Fruit fly (Drosophila melanogaster): ENCODE data around the gene Tk.

DNA sequence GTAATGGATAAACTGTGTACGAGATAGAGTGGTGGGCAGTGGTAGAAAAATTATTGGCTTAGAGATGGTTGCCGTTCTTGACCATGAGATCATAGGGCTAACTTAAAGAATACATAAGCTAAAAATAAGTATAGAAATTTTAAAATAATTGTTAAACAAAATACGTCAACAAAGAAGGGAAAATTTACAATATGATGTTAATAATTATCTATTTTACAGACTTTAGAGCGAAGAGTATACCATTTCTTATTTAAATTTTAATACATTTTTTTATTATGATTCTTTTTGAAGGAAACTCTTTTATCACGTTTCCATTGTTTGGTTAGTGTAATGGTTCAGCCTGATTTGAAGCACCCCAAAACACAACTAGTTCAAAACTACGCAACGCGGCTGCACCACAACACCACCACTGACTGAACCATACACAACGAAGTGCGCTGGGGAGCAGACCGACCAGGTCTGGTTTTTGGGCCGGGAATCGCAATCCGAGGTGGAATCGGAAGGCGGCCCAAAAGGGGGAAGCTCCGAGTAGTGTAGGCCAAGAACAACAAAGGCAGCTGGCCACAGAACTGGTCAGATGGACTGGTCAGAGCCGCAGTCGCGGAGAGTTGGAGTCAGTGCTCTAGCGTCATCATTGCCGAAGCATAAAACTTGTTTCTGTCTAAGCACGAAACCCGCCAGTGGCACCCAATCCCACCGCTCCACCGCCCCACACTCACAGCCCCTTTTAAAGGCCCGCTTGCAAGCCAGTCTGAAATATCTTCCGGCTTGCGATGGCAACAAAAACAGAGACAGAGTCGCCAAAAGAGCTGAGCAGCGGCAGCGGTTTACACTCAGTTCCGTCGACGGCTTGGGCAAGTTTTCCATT, 59.6 kb downstream of the Tk start:
- TF ChIP-seq Eip93F (GFP tag; optimal IDR thresholded peaks at IDR 0.05) (no peak), CG3919 (GFP tag; optimal IDR thresholded peaks at IDR 0.05) (no peak), eg (GFP tag; IDR thresholded peaks at IDR 0.05) (no peak), lz (GFP tag; optimal IDR thresholded peaks at IDR 0.05) (no peak), Hr4 (GFP tag; optimal IDR thresholded peaks at IDR 0.05) (peak; percentile 30)
